Worm (Caenorhabditis elegans) whole organism, late embryonic: ENCODE data around the gene col-149.
A peak's percentile ranks its signal among the peaks of the same experiment; 100 is the strongest.
"Not testable (repeated sequence)": the region's sequence is repeated elsewhere in the genome, so short reads cannot be mapped to it uniquely, and the experiment has no call there.

Experiments used
- Y22D7AL.16 ChIP-seq: sonication (generic microtip); optimal IDR thresholded peaks from 2 replicates; lab custom pipeline; 2016; ENCODE audit warnings: missing genetic modification characterization, missing compliant biosample characterization
- ama-1 ChIP-seq: fragments of 150-350 bp; optimal IDR thresholded peaks from 2 replicates; lab custom pipeline; 2014
- ceh-14 ChIP-seq: sonication (generic microtip); optimal IDR thresholded peaks from 2 replicates; lab custom pipeline; 2016; ENCODE audit warnings: missing genotype, missing genetic modification characterization, missing compliant biosample characterization
- ceh-18 ChIP-seq: sonication (generic microtip); optimal IDR thresholded peaks from 2 replicates; lab custom pipeline; 2016; ENCODE audit warnings: missing genetic modification characterization, missing compliant biosample characterization
- ceh-31 ChIP-seq: sonication (generic microtip); optimal IDR thresholded peaks from 2 replicates; lab custom pipeline; 2016; ENCODE audit warnings: missing genetic modification characterization, missing compliant biosample characterization
- ceh-34 ChIP-seq: sonication (generic microtip); optimal IDR thresholded peaks from 2 replicates; lab custom pipeline; 2016; ENCODE audit warnings: mild to moderate bottlenecking, missing genetic modification characterization, missing compliant biosample characterization
- ceh-45 ChIP-seq: fragments of 200-800 bp; sonication (Bioruptor generic); IDR thresholded peaks from 2 replicates; pipeline ENCODE4 v1.3.6; 2022; ENCODE audit warnings: missing genetic modification reagents, missing genetic modification characterization, missing compliant biosample characterization
- dve-1 ChIP-seq: sonication (generic microtip); optimal IDR thresholded peaks from 2 replicates; lab custom pipeline; 2017; ENCODE audit warnings: antibody characterized with exemption, mild to moderate bottlenecking, missing genetic modification characterization, missing compliant biosample characterization
- elt-4 ChIP-seq: sonication (generic microtip); optimal IDR thresholded peaks from 2 replicates; lab custom pipeline; 2016; ENCODE audit warnings: missing genetic modification characterization, missing compliant biosample characterization
- eyg-1 ChIP-seq: sonication (generic microtip); optimal IDR thresholded peaks from 2 replicates; lab custom pipeline; 2016; ENCODE audit warnings: missing genotype, missing genetic modification characterization, missing compliant biosample characterization
- fax-1 ChIP-seq: sonication (generic microtip); optimal IDR thresholded peaks from 2 replicates; lab custom pipeline; 2016; ENCODE audit warnings: missing genotype, missing genetic modification characterization, missing compliant biosample characterization
- hlh-13 ChIP-seq: fragments of 200-800 bp; sonication (Bioruptor generic); optimal IDR thresholded peaks from 2 replicates; lab custom pipeline; 2018; ENCODE audit warnings: mild to moderate bottlenecking, missing genetic modification characterization, missing compliant biosample characterization
- lim-6 ChIP-seq: sonication (generic microtip); optimal IDR thresholded peaks from 2 replicates; lab custom pipeline; 2016; ENCODE audit warnings: missing genetic modification characterization, missing compliant biosample characterization
- lin-11 ChIP-seq: fragments of 200-800 bp; sonication (Bioruptor generic); optimal IDR thresholded peaks from 2 replicates; lab custom pipeline; 2018; ENCODE audit warnings: mild to moderate bottlenecking, missing genetic modification characterization, missing compliant biosample characterization
- madf-2 ChIP-seq: sonication (generic microtip); optimal IDR thresholded peaks from 2 replicates; lab custom pipeline; 2017; ENCODE audit warnings: missing genetic modification characterization, missing compliant biosample characterization
- mec-3 ChIP-seq: sonication (generic microtip); optimal IDR thresholded peaks from 2 replicates; lab custom pipeline; 2016; ENCODE audit warnings: borderline replicate concordance, missing genetic modification characterization, missing compliant biosample characterization
- nhr-11 ChIP-seq: fragments of 150-350 bp; optimal IDR thresholded peaks from 2 replicates; lab custom pipeline; 2014; ENCODE audit warnings: missing biosample characterization, missing genetic modification characterization
- npax-4 ChIP-seq: sonication (generic microtip); optimal IDR thresholded peaks from 2 replicates; lab custom pipeline; 2016; ENCODE audit warnings: missing genetic modification characterization, missing compliant biosample characterization
- pha-2 ChIP-seq: sonication (generic microtip); optimal IDR thresholded peaks from 2 replicates; lab custom pipeline; 2017; ENCODE audit warnings: mild to moderate bottlenecking, missing genetic modification characterization, missing compliant biosample characterization
- pha-4 ChIP-seq: fragments of 150-350 bp; optimal IDR thresholded peaks from 2 replicates; lab custom pipeline; 2018; ENCODE audit warnings: missing biosample characterization, missing genetic modification reagents, missing genetic modification characterization
- pros-1 ChIP-seq: fragments of 150-350 bp; optimal IDR thresholded peaks from 2 replicates; lab custom pipeline; 2014; ENCODE audit warnings: missing biosample characterization, missing genetic modification reagents, missing genetic modification characterization
- ref-2 ChIP-seq: sonication (generic microtip); optimal IDR thresholded peaks from 2 replicates; lab custom pipeline; 2016; ENCODE audit warnings: missing genetic modification characterization, missing compliant biosample characterization
- rnt-1 ChIP-seq: sonication (generic microtip); optimal IDR thresholded peaks from 2 replicates; lab custom pipeline; 2016; ENCODE audit warnings: missing genetic modification characterization, missing compliant biosample characterization
- sdc-2 ChIP-seq: sonication (generic microtip); optimal IDR thresholded peaks from 2 replicates; lab custom pipeline; 2016; ENCODE audit warnings: missing genotype, missing genetic modification characterization, missing compliant biosample characterization
- syd-9 ChIP-seq: sonication (generic microtip); optimal IDR thresholded peaks from 2 replicates; lab custom pipeline; 2016; ENCODE audit warnings: mild to moderate bottlenecking, missing genetic modification characterization, moderate library complexity, missing compliant biosample characterization
- tbx-2 ChIP-seq: sonication (generic microtip); optimal IDR thresholded peaks from 2 replicates; lab custom pipeline; 2016; ENCODE audit warnings: missing genetic modification characterization, missing compliant biosample characterization
- tbx-7 ChIP-seq: sonication (generic microtip); optimal IDR thresholded peaks from 2 replicates; lab custom pipeline; 2016; ENCODE audit warnings: missing genotype, missing genetic modification characterization, missing compliant biosample characterization
- ttx-3 ChIP-seq: sonication (generic microtip); optimal IDR thresholded peaks from 2 replicates; lab custom pipeline; 2016; ENCODE audit warnings: missing genetic modification reagents, missing genetic modification characterization, missing compliant biosample characterization
- unc-3 ChIP-seq, 2 experiments: fragments of 200-800 bp in 1 of 2; sonication (Bioruptor generic) in 1 of 2; sonication (generic microtip) in 1 of 2; conservative IDR thresholded peaks in 1 of 2; optimal IDR thresholded peaks in 1 of 2; 2 replicates each; pipeline versions ENCODE4 v1.3.6 to Lab custom; 2016 to 2022; ENCODE audit warnings: missing compliant biosample characterization in 2 of 2, missing genetic modification characterization in 2 of 2, missing genetic modification reagents in 1 of 2
- unc-42 ChIP-seq: sonication (generic microtip); optimal IDR thresholded peaks from 2 replicates; lab custom pipeline; 2016; ENCODE audit warnings: missing genotype, missing genetic modification characterization, missing compliant biosample characterization
- unc-55 ChIP-seq: sonication (generic microtip); optimal IDR thresholded peaks from 2 replicates; lab custom pipeline; 2017; ENCODE audit warnings: missing biosample characterization, missing genetic modification reagents, missing genetic modification characterization
- unc-86 ChIP-seq: sonication (generic microtip); optimal IDR thresholded peaks from 2 replicates; lab custom pipeline; 2016; ENCODE audit warnings: missing genetic modification characterization, missing compliant biosample characterization

col-149 gene

DNA sequence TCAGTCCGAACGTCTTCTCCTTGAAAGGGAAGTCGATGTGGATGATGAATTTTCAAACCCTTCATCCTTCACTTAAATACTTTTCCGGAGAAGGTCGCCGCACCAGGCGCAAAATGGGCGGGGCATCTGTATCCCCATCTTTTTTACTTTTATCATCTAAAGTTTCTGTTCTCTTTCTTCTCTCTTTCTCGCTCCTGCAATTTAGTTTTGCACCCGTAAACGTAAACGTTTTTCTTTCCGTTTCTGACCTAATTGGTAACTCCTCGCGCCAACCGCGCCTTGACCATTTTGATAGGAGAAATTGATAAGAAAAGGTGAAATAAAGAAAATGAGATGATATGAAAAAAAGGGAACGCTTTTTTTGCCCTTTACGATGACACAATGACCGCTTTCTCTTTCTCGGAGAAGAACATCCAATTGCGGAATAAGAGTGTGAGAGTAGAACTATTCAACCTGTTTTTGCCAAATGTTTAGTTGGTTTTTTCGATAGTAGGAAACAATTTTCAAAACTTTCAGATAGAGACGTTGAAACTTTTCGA, at the start of gene col-149:
TSS of gene col-149 (minus strand) at position 51 of the 539 bp plus-strand sequence.
- TF ChIP-seq nhr-11 (tag; lab: Kevin White, UChicago): no peak
- no peak for TF ChIP-seq unc-42 (tag; lab: Kevin White, UChicago)

ce11 chrV:10341905-10342328, 49.2 kb upstream of the col-149 start, which contains the start of gene K07C5.13:
K07C5.13 (plus strand) TSS chrV:10342055.
- TF ChIP-seq unc-86 (tag; lab: Kevin White, UChicago) (peak; percentile 5), unc-42 (tag; lab: Kevin White, UChicago) (peak; percentile 17), ceh-31 (tag; lab: Kevin White, UChicago) (peak; percentile 56), tbx-2 (tag; lab: Kevin White, UChicago) (peak; percentile 25), ceh-18 (tag; lab: Kevin White, UChicago) (peak; percentile 70), unc-3 (GFP tag; conservative IDR thresholded peaks at IDR 0.05; lab: Robert Waterston, UW) (0 out of 2 replicates have a peak, but pooled peaks have one; percentile 42), ceh-34 (peak; percentile 29), sdc-2 (tag; lab: Kevin White, UChicago) (peak; percentile 22), ref-2 (peak; percentile 49)
- not testable (repeated sequence) for TF ChIP-seq unc-3 (tag; optimal IDR thresholded peaks at IDR 0.05; lab: Kevin White, UChicago)

ce11 chrV:10339200-10339599, 46.5 kb upstream of the col-149 start, which contains the start of gene K07C5.2:
K07C5.2 (plus strand) TSS chrV:10339500.
- no peak for TF ChIP-seq mec-3
- no peak for TF ChIP-seq ttx-3 (tag; lab: Kevin White, UChicago)
- TF ChIP-seq elt-4 (tag; lab: Kevin White, UChicago): no peak
- no peak for TF ChIP-seq lin-11 (tag; lab: Kevin White, UChicago)
- no peak for TF ChIP-seq pros-1 (tag; lab: Kevin White, UChicago)
- no peak for TF ChIP-seq madf-2
- no peak for TF ChIP-seq fax-1 (tag; lab: Kevin White, UChicago)
- no peak for TF ChIP-seq ama-1 (lab: Kevin White, UChicago)
- no peak for TF ChIP-seq eyg-1

ce11 chrV:10338305-10338992, 45.8 kb upstream of the col-149 start, which contains the start of gene arx-2:
arx-2 (minus strand) TSS chrV:10338355.
- no peak for TF ChIP-seq sdc-2 (tag; lab: Kevin White, UChicago)
- TF ChIP-seq syd-9 (tag; lab: Kevin White, UChicago): no peak
- no peak for TF ChIP-seq pha-2 (tag; lab: Kevin White, UChicago)
- no peak for TF ChIP-seq lim-6 (tag; lab: Kevin White, UChicago)
- TF ChIP-seq pha-4 (tag; lab: Kevin White, UChicago): no peak
- no peak for TF ChIP-seq rnt-1
- no peak for TF ChIP-seq tbx-7 (tag; lab: Kevin White, UChicago)
- TF ChIP-seq dve-1: no peak
- no peak for TF ChIP-seq hlh-13 (GFP tag; lab: Kevin White, UChicago)
- TF ChIP-seq unc-3 (GFP tag; conservative IDR thresholded peaks at IDR 0.05; lab: Robert Waterston, UW): no peak
- no peak for TF ChIP-seq unc-3 (tag; optimal IDR thresholded peaks at IDR 0.05; lab: Kevin White, UChicago)
- no peak for TF ChIP-seq ceh-45 (GFP tag; lab: Robert Waterston, UW)
- no peak for TF ChIP-seq npax-4
- TF ChIP-seq, all 69 proteins: peak for 0

DNA sequence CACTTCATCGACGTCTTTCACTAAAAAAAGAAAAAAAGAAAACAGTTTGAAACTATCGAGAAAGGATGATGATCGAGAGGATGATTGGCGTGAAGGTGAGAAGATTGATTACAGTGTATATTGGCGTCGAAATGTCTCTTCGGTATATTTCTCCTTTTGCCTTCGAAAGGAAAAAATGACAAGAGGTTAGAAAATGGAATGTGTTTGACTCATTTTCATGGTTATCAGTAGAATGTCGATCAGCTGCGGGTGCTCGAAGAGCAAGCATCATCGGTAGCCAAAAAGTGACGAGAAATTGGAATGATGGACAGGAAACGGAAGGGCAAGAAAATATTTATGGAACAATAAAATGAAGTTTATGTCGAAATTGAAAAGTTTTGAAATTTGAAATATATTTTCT, 41.2 kb upstream of the col-149 start:
- TF ChIP-seq npax-4 (no peak), Y22D7AL.16 (tag; lab: Kevin White, UChicago) (no peak), ceh-14 (tag; lab: Kevin White, UChicago) (no peak), unc-55 (GFP tag; lab: Kevin White, UChicago) (no peak), fax-1 (tag; lab: Kevin White, UChicago) (no peak)
